Fruit fly (Drosophila melanogaster) whole organism, embryonic: Measurements from ENCODE around the gene Nmdar1.

Source experiments
- B-H2 ChIP-seq: fragments of 200-800 bp; sonication (Bioruptor generic); optimal IDR thresholded peaks from 2 replicates; lab custom pipeline; 2018; ENCODE audit warnings: missing biosample characterization, mild to moderate bottlenecking, missing genetic modification characterization
- CG10147 ChIP-seq: fragments of 200-800 bp; sonication (Bioruptor generic); optimal IDR thresholded peaks from 2 replicates; lab custom pipeline; 2019; ENCODE audit warnings: missing biosample characterization, mild to moderate bottlenecking, missing genetic modification characterization, moderate library complexity
- CG10543 ChIP-seq: fragments of 200-800 bp; sonication (Bioruptor generic); optimal IDR thresholded peaks from 3 replicates; lab custom pipeline; 2017; ENCODE audit warnings: missing biosample characterization, mild to moderate bottlenecking, missing genetic modification characterization, moderate library complexity
- CG11560 ChIP-seq: fragments of 200-800 bp; sonication (Bioruptor generic); IDR thresholded peaks from 3 replicates; pipeline ENCODE4 v1.3.6; 2022; ENCODE audit warnings: missing biosample characterization, missing genetic modification characterization
- CG13775 ChIP-seq: fragments of 200-800 bp; sonication (Bioruptor generic); optimal IDR thresholded peaks from 3 replicates; lab custom pipeline; 2017; ENCODE audit warnings: missing biosample characterization, mild to moderate bottlenecking, missing genetic modification characterization
- CG14050 ChIP-seq: fragments of 200-800 bp; sonication (Bioruptor generic); IDR thresholded peaks from 3 replicates; pipeline ENCODE4 v1.3.6; 2022; ENCODE audit warnings: missing biosample characterization, missing genetic modification characterization
- CG15479 ChIP-seq: fragments of 200-800 bp; sonication (Bioruptor generic); optimal IDR thresholded peaks from 3 replicates; lab custom pipeline; 2019; ENCODE audit warnings: missing biosample characterization, mild to moderate bottlenecking, missing genetic modification characterization, moderate library complexity
- CG1647 ChIP-seq: fragments of 200-800 bp; sonication (Bioruptor generic); optimal IDR thresholded peaks from 3 replicates; lab custom pipeline; 2016; ENCODE audit warnings: missing biosample characterization, missing genetic modification characterization
- CG16863 ChIP-seq: fragments of 200-800 bp; sonication (Bioruptor generic); optimal IDR thresholded peaks from 3 replicates; lab custom pipeline; 2016; ENCODE audit warnings: missing biosample characterization, missing genetic modification characterization
- CG17361 ChIP-seq: fragments of 200-800 bp; sonication (Bioruptor generic); IDR thresholded peaks from 3 replicates; pipeline ENCODE4 v1.3.6; 2022; ENCODE audit warnings: missing biosample characterization, missing genetic modification characterization
- CG17385 ChIP-seq: fragments of 200-800 bp; sonication (Bioruptor generic); optimal IDR thresholded peaks from 3 replicates; lab custom pipeline; 2018; ENCODE audit warnings: missing biosample characterization, mild to moderate bottlenecking, missing genetic modification characterization
- CG18011 ChIP-seq: fragments of 200-800 bp; sonication (Bioruptor generic); optimal IDR thresholded peaks from 2 replicates; lab custom pipeline; 2017; ENCODE audit warnings: missing biosample characterization, missing genetic modification characterization, mild to moderate bottlenecking, moderate library complexity, missing genotype
- CG2116 ChIP-seq: fragments of 200-800 bp; sonication (Bioruptor generic); optimal IDR thresholded peaks from 3 replicates; lab custom pipeline; 2018; ENCODE audit warnings: missing biosample characterization, mild to moderate bottlenecking, missing genetic modification characterization
- CG31224 ChIP-seq: fragments of 200-800 bp; sonication (Bioruptor generic); IDR thresholded peaks from 2 replicates; pipeline ENCODE4 v1.3.6; 2022; ENCODE audit warnings: missing biosample characterization, missing genetic modification characterization
- CG31365 ChIP-seq: fragments of 200-800 bp; sonication (Bioruptor generic); optimal IDR thresholded peaks from 2 replicates; lab custom pipeline; 2018; ENCODE audit warnings: missing biosample characterization, mild to moderate bottlenecking, missing genetic modification characterization
- CG34376 ChIP-seq: fragments of 200-800 bp; sonication (Bioruptor generic); optimal IDR thresholded peaks from 2 replicates; lab custom pipeline; 2018; ENCODE audit warnings: missing biosample characterization, mild to moderate bottlenecking, missing genetic modification characterization
- CG3838 ChIP-seq: fragments of 200-800 bp; sonication (Bioruptor generic); optimal IDR thresholded peaks from 3 replicates; lab custom pipeline; 2016; ENCODE audit warnings: missing biosample characterization, missing genetic modification characterization
- CG7357 ChIP-seq: fragments of 200-800 bp; sonication (Bioruptor generic); IDR thresholded peaks from 3 replicates; pipeline ENCODE4 v1.3.6; 2022; ENCODE audit warnings: missing biosample characterization, missing genetic modification characterization
- CG7786 ChIP-seq: fragments of 200-800 bp; sonication (Bioruptor generic); optimal IDR thresholded peaks from 2 replicates; lab custom pipeline; 2016; ENCODE audit warnings: missing biosample characterization, missing genetic modification characterization
- CG7987 ChIP-seq: fragments of 200-800 bp; sonication (Bioruptor generic); optimal IDR thresholded peaks from 2 replicates; lab custom pipeline; 2018; ENCODE audit warnings: missing biosample characterization, mild to moderate bottlenecking, missing genetic modification characterization, moderate library complexity
- CG8944 ChIP-seq: fragments of 200-800 bp; sonication (Bioruptor generic); optimal IDR thresholded peaks from 3 replicates; lab custom pipeline; 2016; ENCODE audit warnings: missing biosample characterization, missing genetic modification characterization
- Dek ChIP-seq: fragments of 200-800 bp; sonication (Bioruptor generic); optimal IDR thresholded peaks from 3 replicates; lab custom pipeline; 2019; ENCODE audit warnings: missing biosample characterization, mild to moderate bottlenecking, missing genetic modification characterization, moderate library complexity
- Fer2 ChIP-seq: fragments of 200-800 bp; sonication (Bioruptor generic); optimal IDR thresholded peaks from 2 replicates; lab custom pipeline; 2018; ENCODE audit warnings: missing biosample characterization, mild to moderate bottlenecking, missing genetic modification characterization, moderate library complexity
- H15 ChIP-seq: fragments of 200-800 bp; sonication (Bioruptor generic); IDR thresholded peaks from 3 replicates; pipeline ENCODE4 v1.3.6; 2022; ENCODE audit warnings: missing biosample characterization, missing genetic modification characterization
- HmgD ChIP-seq: fragments of 200-800 bp; sonication (Bioruptor generic); optimal IDR thresholded peaks from 3 replicates; lab custom pipeline; 2016; ENCODE audit warnings: missing biosample characterization, missing genetic modification characterization
- HmgZ ChIP-seq: fragments of 200-800 bp; sonication (Bioruptor generic); optimal IDR thresholded peaks from 2 replicates; lab custom pipeline; 2018; ENCODE audit warnings: missing biosample characterization, mild to moderate bottlenecking, missing genetic modification characterization
- Lhr ChIP-seq: fragments of 200-800 bp; sonication (Bioruptor generic); optimal IDR thresholded peaks from 3 replicates; lab custom pipeline; 2017; ENCODE audit warnings: mild to moderate bottlenecking, missing biosample characterization, missing genetic modification reagents, missing genetic modification characterization
- MBD-R2 ChIP-seq: fragments of 200-800 bp; sonication (Bioruptor generic); IDR thresholded peaks from 2 replicates; pipeline ENCODE4 v1.3.6; 2022; ENCODE audit warnings: missing biosample characterization, missing genetic modification characterization
- Max ChIP-seq: fragments of 200-800 bp; sonication (Bioruptor generic); optimal IDR thresholded peaks from 2 replicates; lab custom pipeline; 2016; ENCODE audit warnings: missing biosample characterization, mild to moderate bottlenecking, missing genetic modification characterization
- Rx ChIP-seq: fragments of 200-800 bp; sonication (Bioruptor generic); IDR thresholded peaks from 2 replicates; pipeline ENCODE4 v1.3.6; 2022; ENCODE audit warnings: missing biosample characterization, missing genetic modification characterization
- Xbp1 ChIP-seq: fragments of 200-800 bp; sonication (Bioruptor generic); optimal IDR thresholded peaks from 3 replicates; lab custom pipeline; 2016; ENCODE audit warnings: missing biosample characterization, mild to moderate bottlenecking, missing genetic modification characterization
- bab2 ChIP-seq: fragments of 200-800 bp; sonication (Bioruptor generic); optimal IDR thresholded peaks from 2 replicates; lab custom pipeline; 2016; ENCODE audit warnings: missing biosample characterization, missing genetic modification characterization
- bowl ChIP-seq: fragments of 200-800 bp; sonication (Bioruptor generic); IDR thresholded peaks from 2 replicates; pipeline ENCODE4 v1.3.6; 2022; ENCODE audit warnings: missing biosample characterization, missing genetic modification characterization
- crc ChIP-seq: fragments of 200-800 bp; sonication (Bioruptor generic); optimal IDR thresholded peaks from 2 replicates; lab custom pipeline; 2016; ENCODE audit warnings: missing biosample characterization, missing genetic modification characterization
- dpn ChIP-seq, 2 experiments: fragments of 200-800 bp; sonication (Bioruptor generic); optimal IDR thresholded peaks; 3 replicates each; lab custom pipeline; 2016; ENCODE audit warnings: missing biosample characterization in 2 of 2, missing genetic modification characterization in 2 of 2
- en ChIP-seq: fragments of 200-800 bp; sonication (Bioruptor generic); optimal IDR thresholded peaks from 2 replicates; lab custom pipeline; 2016; ENCODE audit warnings: missing biosample characterization, missing genetic modification characterization
- gfzf ChIP-seq: fragments of 200-800 bp; sonication (Bioruptor generic); optimal IDR thresholded peaks from 2 replicates; lab custom pipeline; 2016; ENCODE audit warnings: missing biosample characterization, mild to moderate bottlenecking, missing genetic modification characterization, moderate library complexity
- gsb ChIP-seq: fragments of 200-800 bp; sonication (Bioruptor generic); IDR thresholded peaks from 2 replicates; pipeline ENCODE4 v1.3.6; 2022; ENCODE audit warnings: missing biosample characterization, missing genetic modification characterization
- jumu ChIP-seq: fragments of 200-800 bp; sonication (Bioruptor generic); optimal IDR thresholded peaks from 3 replicates; lab custom pipeline; 2016; ENCODE audit warnings: missing biosample characterization, missing genetic modification characterization
- lilli ChIP-seq: fragments of 200-800 bp; sonication (Bioruptor generic); optimal IDR thresholded peaks from 3 replicates; lab custom pipeline; 2016; ENCODE audit warnings: missing biosample characterization, missing genetic modification characterization
- lov ChIP-seq, 2 experiments: fragments of 200-800 bp in 1 of 2; fragments of >200 bp in 1 of 2; sonication (Bioruptor generic) in 1 of 2; IDR thresholded peaks in 1 of 2; optimal IDR thresholded peaks in 1 of 2; 2 replicates in 1 of 2; 3 replicates in 1 of 2; pipeline versions ENCODE4 v1.3.6 to Lab custom; 2017 to 2022; ENCODE audit warnings: missing biosample characterization in 1 of 2, missing genetic modification characterization in 1 of 2
- mam ChIP-seq: fragments of 200-800 bp; sonication (Bioruptor generic); optimal IDR thresholded peaks from 3 replicates; lab custom pipeline; 2016; ENCODE audit warnings: missing biosample characterization, missing genetic modification characterization
- otp ChIP-seq: fragments of 200-800 bp; sonication (Bioruptor generic); IDR thresholded peaks from 3 replicates; pipeline ENCODE4, ENCODE4 v1.3.6; 2022; ENCODE audit warnings: missing biosample characterization, missing genetic modification characterization
- pnt ChIP-seq: fragments of 200-800 bp; sonication (Bioruptor generic); optimal IDR thresholded peaks from 3 replicates; lab custom pipeline; 2016; ENCODE audit warnings: missing biosample characterization, missing genetic modification characterization
- sens ChIP-seq: fragments of 200-800 bp; sonication (Bioruptor generic); peaks from one replicate; lab custom pipeline; 2016; ENCODE audit warnings: missing biosample characterization, missing genetic modification characterization
- sens-2 ChIP-seq: fragments of 200-800 bp; sonication (Bioruptor generic); IDR thresholded peaks from 2 replicates; pipeline ENCODE4 v1.3.6; 2022; ENCODE audit warnings: missing biosample characterization, missing genetic modification characterization
- seq ChIP-seq: fragments of 200-800 bp; sonication (Bioruptor generic); IDR thresholded peaks from 2 replicates; pipeline ENCODE4 v1.3.6; 2022; ENCODE audit warnings: missing biosample characterization, missing genetic modification characterization
- slbo ChIP-seq: fragments of 200-800 bp; sonication (Bioruptor generic); IDR thresholded peaks from 2 replicates; pipeline ENCODE4 v1.3.6; 2022; ENCODE audit warnings: missing biosample characterization, missing genetic modification characterization
- tgo ChIP-seq: fragments of 200-800 bp; sonication (Bioruptor generic); IDR thresholded peaks from 3 replicates; pipeline ENCODE4 v1.3.6; 2022; ENCODE audit warnings: missing biosample characterization, missing genetic modification characterization
- tin ChIP-seq: fragments of 200-800 bp; sonication (Bioruptor generic); optimal IDR thresholded peaks from 3 replicates; lab custom pipeline; 2016; ENCODE audit warnings: missing biosample characterization, missing genetic modification characterization
- toy ChIP-seq: fragments of 200-800 bp; sonication (Bioruptor generic); IDR thresholded peaks from 2 replicates; pipeline ENCODE4 v1.3.6; 2022; ENCODE audit warnings: missing biosample characterization, missing genetic modification characterization

Gene Nmdar1

dm6 chr3R:5547464-5547943, 24.4 kb upstream of the Nmdar1 start, which contains the start of gene CG2519 (continued):
- TF ChIP-seq Rx: no peak
- TF ChIP-seq CG13775 (GFP tag; lab: Kevin White, UChicago): peak; percentile 50
- TF ChIP-seq sens-2: no peak
- TF ChIP-seq bowl (GFP tag; lab: Robert Waterston, UW): no peak; the same call in 1 of the 2 replicates
- peak; percentile 78 for TF ChIP-seq HmgD (GFP tag; lab: Kevin White, UChicago)
- TF ChIP-seq CG31365 (tag; lab: Kevin White, UChicago): no peak
- no peak for TF ChIP-seq CG3838
- TF ChIP-seq CG10147 (GFP tag; lab: Kevin White, UChicago): no peak
- TF ChIP-seq gsb (GFP tag; lab: Robert Waterston, UW): peak; percentile 31; the same call in 1 of the 2 replicates
- TF ChIP-seq CG7357 (GFP tag; lab: Robert Waterston, UW): no peak
- peak; percentile 39; the same call in 1 of the 2 replicates for TF ChIP-seq CG31224
- TF ChIP-seq tin (GFP tag; lab: Kevin White, UChicago): peak; percentile 61
- peak; percentile 66 for TF ChIP-seq Max (GFP tag; lab: Kevin White, UChicago)
- TF ChIP-seq Fer2 (tag; lab: Kevin White, UChicago): peak; percentile 27
- peak; percentile 45 for TF ChIP-seq CG8944 (GFP tag; lab: Kevin White, UChicago)
- no peak for TF ChIP-seq Lhr (GFP tag; lab: Kevin White, UChicago)
- peak; percentile 35 for TF ChIP-seq CG15479 (GFP tag; lab: Kevin White, UChicago)
- TF ChIP-seq CG17385 (GFP tag; lab: Kevin White, UChicago): no peak
- TF ChIP-seq CG7987 (GFP tag; lab: Kevin White, UChicago): peak; percentile 82
- TF ChIP-seq slbo (GFP tag; lab: Robert Waterston, UW): peak; percentile 84
- TF ChIP-seq sens (GFP tag; lab: Kevin White, UChicago): peak; percentile 91
- TF ChIP-seq CG11560 (tag; lab: Robert Waterston, UW): 0 out of 3 replicates have a peak, but pooled peaks have one; percentile 39
- no peak for TF ChIP-seq lov (optimal IDR thresholded peaks at IDR 0.05; lab: Kevin White, UChicago)
- TF ChIP-seq lov (GFP tag; IDR thresholded peaks at IDR 0.05; lab: Robert Waterston, UW): 0 out of 3 replicates have a peak, but pooled peaks have one; percentile 53
- TF ChIP-seq CG1647 (GFP tag; lab: Kevin White, UChicago): peak; percentile 36
- peak; percentile 73 for TF ChIP-seq mam
- TF ChIP-seq seq (GFP tag; lab: Robert Waterston, UW): peak; percentile 38; the same call in 1 of the 2 replicates
- no peak for TF ChIP-seq en (GFP tag; lab: Kevin White, UChicago)
- TF ChIP-seq lilli (GFP tag; lab: Kevin White, UChicago): peak; percentile 77
- peak; percentile 47 for TF ChIP-seq B-H2
- TF ChIP-seq gfzf (GFP tag; lab: Kevin White, UChicago): peak; percentile 42
- TF ChIP-seq CG10543 (GFP tag; lab: Kevin White, UChicago): peak; percentile 61
- no peak for TF ChIP-seq CG17361 (GFP tag; lab: Robert Waterston, UW)
- TF ChIP-seq otp (GFP tag; lab: Robert Waterston, UW): 0 out of 3 replicates have a peak, but pooled peaks have one; percentile 6
- TF ChIP-seq H15 (GFP tag; lab: Robert Waterston, UW): peak; percentile 45; the same call in 1 of the 3 replicates
- TF ChIP-seq CG2116 (GFP tag; lab: Kevin White, UChicago): peak; percentile 87
- peak; percentile 19 for TF ChIP-seq pnt
- TF ChIP-seq CG7786 (GFP tag; lab: Kevin White, UChicago): peak; percentile 58
- no peak for TF ChIP-seq toy (GFP tag; lab: Robert Waterston, UW)
- peak; percentile 85 for TF ChIP-seq MBD-R2 (GFP tag; lab: Robert Waterston, UW)
- TF ChIP-seq Xbp1 (GFP tag; lab: Kevin White, UChicago): peak; percentile 74
- peak; percentile 77 for TF ChIP-seq CG34376 (GFP tag; lab: Kevin White, UChicago)
- TF ChIP-seq CG14050 (GFP tag; lab: Robert Waterston, UW): peak; percentile 14; the same call in 1 of the 3 replicates
- TF ChIP-seq tgo (GFP tag; lab: Robert Waterston, UW): no peak; the same call in 2 of the 3 replicates
- TF ChIP-seq bab2 (GFP tag; lab: Kevin White, UChicago): peak; percentile 55
- TF ChIP-seq CG16863: peak; percentile 34
- TF ChIP-seq jumu (GFP tag; lab: Kevin White, UChicago): peak; percentile 62
- peak; percentile 70 for TF ChIP-seq HmgZ (tag; lab: Kevin White, UChicago)
- TF ChIP-seq Dek (tag; lab: Kevin White, UChicago): no peak
- peak; percentile 55 to 67 for TF ChIP-seq dpn (GFP tag; optimal IDR thresholded peaks at IDR 0.05; lab: Kevin White, UChicago)
- TF ChIP-seq CG18011: peak; percentile 7
- TF ChIP-seq crc (GFP tag; lab: Kevin White, UChicago): peak; percentile 21
